Worm (Caenorhabditis elegans): ENCODE results near the gene cest-5.2.

DNA sequence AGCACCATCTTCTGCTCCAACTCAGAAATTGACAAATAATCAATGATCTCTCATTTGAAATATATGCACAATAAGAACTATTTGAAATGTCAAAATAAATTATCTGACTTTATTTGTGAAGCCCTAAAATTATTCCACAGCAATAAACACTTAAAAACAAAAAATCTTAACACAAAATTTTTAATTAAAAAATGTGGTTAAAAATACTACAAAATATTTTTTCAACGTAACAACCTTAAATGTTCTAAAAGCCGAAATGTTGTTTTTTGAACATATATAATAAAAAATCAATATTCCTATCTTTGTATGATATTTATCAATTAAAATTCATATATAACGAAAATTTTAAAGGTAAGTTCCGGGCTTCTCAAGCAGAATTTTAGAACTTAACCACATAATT is 28.3 kb downstream of the cest-5.2 start, which contains the start of gene F38A5.8:
- no peak for TF ChIP-seq sptf-1 (tag; optimal IDR thresholded peaks at IDR 0.05)
- TF ChIP-seq sem-2 (GFP tag; optimal IDR thresholded peaks at IDR 0.05), result no peak
- TF ChIP-seq mab-5 (tag; optimal IDR thresholded peaks at IDR 0.05), result no peak
- no peak for TF ChIP-seq unc-62 (GFP tag; optimal IDR thresholded peaks at IDR 0.05)
- no peak for TF ChIP-seq nhr-12 (tag; optimal IDR thresholded peaks at IDR 0.05)
- no peak for TF ChIP-seq nhr-2 (tag; optimal IDR thresholded peaks at IDR 0.05)
- no peak for TF ChIP-seq ztf-11 (tag; optimal IDR thresholded peaks at IDR 0.05)
- TF ChIP-seq unc-39 (tag; optimal IDR thresholded peaks at IDR 0.05), result no peak
- TF ChIP-seq hlh-1 (tag; optimal IDR thresholded peaks at IDR 0.05), result no peak
- no peak for TF ChIP-seq lsy-2 (tag; optimal IDR thresholded peaks at IDR 0.05)
- TF ChIP-seq zip-8 (tag; optimal IDR thresholded peaks at IDR 0.05), result no peak
- TF ChIP-seq pha-4 (tag; optimal IDR thresholded peaks at IDR 0.05), result no peak
- no peak for TF ChIP-seq elt-3 (tag; optimal IDR thresholded peaks at IDR 0.05)

Data from whole organism, mixed stage, embryonic.